Fruit fly (Drosophila melanogaster): ENCODE data around the gene SpdS.

DNA sequence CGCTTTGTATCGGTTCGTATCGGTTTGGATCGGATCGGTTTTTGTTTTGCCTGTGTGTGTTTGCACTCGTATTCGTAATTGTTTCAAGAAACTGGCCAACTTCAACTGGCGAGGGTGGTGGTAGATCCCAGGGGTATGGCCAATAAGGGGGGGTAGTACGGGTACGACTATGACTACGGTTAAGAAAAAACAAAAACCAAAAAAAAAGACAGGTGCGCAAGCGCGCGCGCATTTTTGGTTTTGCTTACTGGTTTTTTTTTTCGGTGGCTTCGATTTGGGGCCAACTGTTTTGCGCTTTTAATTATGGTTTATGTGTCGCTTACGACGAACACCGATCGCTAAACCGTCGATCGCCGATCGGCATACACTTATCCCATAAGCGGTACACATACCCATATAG is 36.6 kb upstream of the SpdS start:
- TF ChIP-seq CG8478 (optimal IDR thresholded peaks at IDR 0.05) (no peak), CTCF (optimal IDR thresholded peaks at IDR 0.05) (no peak)

Data from S2 (cell line).